Worm (Caenorhabditis elegans) whole organism, L3 larva: ENCODE data around the gene R144.10.

ENCODE experiments used
- egl-27 ChIP-seq: sonication (generic microtip); optimal IDR thresholded peaks from 4 replicates; lab custom pipeline; 2017; ENCODE audit warnings: missing biosample characterization, missing genetic modification reagents, missing genetic modification characterization
- nhr-11 ChIP-seq: fragments of 150-350 bp; optimal IDR thresholded peaks from 2 replicates; lab custom pipeline; 2014; ENCODE audit warnings: missing biosample characterization, missing genetic modification characterization
- nhr-77 ChIP-seq: fragments of 150-350 bp; optimal IDR thresholded peaks from 2 replicates; lab custom pipeline; 2014; ENCODE audit warnings: missing biosample characterization, missing genetic modification characterization

DNA sequence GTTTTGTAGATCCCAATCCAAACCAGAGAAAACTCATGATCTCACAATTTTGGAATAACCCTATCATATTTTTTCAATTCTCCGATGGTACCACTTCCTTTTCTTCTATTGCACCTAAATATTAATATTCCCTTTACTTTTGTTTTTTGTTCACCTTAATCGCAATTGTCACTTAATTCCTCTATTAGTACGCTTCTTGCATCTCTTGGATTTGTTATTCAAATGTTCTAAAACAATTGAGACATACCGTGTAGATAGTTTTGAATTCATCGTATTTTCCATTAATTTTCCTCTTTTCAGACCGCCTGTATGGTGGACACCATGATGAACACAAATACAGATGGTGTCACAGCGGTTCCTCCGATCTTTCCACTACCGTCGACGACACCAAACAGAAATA lies 50.3 kb downstream of the R144.10 start, which contains the start of gene flh-2:
- TF ChIP-seq nhr-77 (tag; lab: Kevin White, UChicago) (no peak), nhr-11 (tag; lab: Kevin White, UChicago) (no peak), egl-27 (no peak)
